Fruit fly (Drosophila melanogaster): ENCODE data around the gene Vm32E.

DNA sequence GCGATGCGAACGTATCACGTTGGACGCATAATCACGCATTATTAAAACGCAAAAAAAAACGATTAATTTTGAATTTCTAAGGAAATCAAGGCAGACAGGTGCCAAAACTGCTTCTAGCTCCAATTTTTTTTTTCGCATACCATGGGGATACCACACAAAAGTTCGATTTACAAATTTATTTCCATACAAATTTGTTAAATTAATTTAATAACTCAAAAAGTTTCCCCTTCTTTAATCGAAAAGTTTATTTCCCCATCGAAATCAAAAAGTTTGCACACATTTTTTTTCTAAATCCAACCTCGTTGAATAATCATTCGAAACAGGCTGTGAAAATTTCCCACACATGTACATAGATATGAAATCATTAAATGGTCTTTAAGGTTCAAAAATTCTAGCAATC is 26.1 kb downstream of the Vm32E start, which contains the start of gene CG31867:
- TF ChIP-seq kay (GFP tag; ENCODE audit: borderline replicate concordance) (no peak), cic (GFP tag; optimal IDR thresholded peaks at IDR 0.05) (no peak), CG5204 (GFP tag; optimal IDR thresholded peaks at IDR 0.05) (no peak), CG14711 (tag; optimal IDR thresholded peaks at IDR 0.05) (no peak), tj (GFP tag; optimal IDR thresholded peaks at IDR 0.05) (no peak), CG1620 (GFP tag; optimal IDR thresholded peaks at IDR 0.05) (no peak), Clk (GFP tag; optimal IDR thresholded peaks at IDR 0.05) (no peak), bab1 (GFP tag; optimal IDR thresholded peaks at IDR 0.05) (no peak), CG12768 (GFP tag; optimal IDR thresholded peaks at IDR 0.05) (no peak), CG7045 (GFP tag; optimal IDR thresholded peaks at IDR 0.05) (no peak)
